Fruit fly (Drosophila melanogaster) whole organism, embryonic: ENCODE data around the gene brn.
A peak's percentile ranks its signal among the peaks of the same experiment; 100 is the strongest.

Source experiments
- CG7987 ChIP-seq: fragments of 200-800 bp; sonication (Bioruptor generic); optimal IDR thresholded peaks from 2 replicates; lab custom pipeline; 2018; ENCODE audit warnings: missing biosample characterization, mild to moderate bottlenecking, missing genetic modification characterization, moderate library complexity
- Sox100B ChIP-seq: fragments of 200-800 bp; sonication (Bioruptor generic); optimal IDR thresholded peaks from 3 replicates; lab custom pipeline; 2018; ENCODE audit warnings: missing biosample characterization, mild to moderate bottlenecking, missing genetic modification characterization
- kni ChIP-seq: fragments of 200-800 bp; sonication (Bioruptor generic); optimal IDR thresholded peaks from 3 replicates; lab custom pipeline; 2017; ENCODE audit warnings: mild to moderate bottlenecking, missing biosample characterization, missing genetic modification reagents, missing genetic modification characterization
- pho ChIP-seq: fragments of 200-800 bp; sonication (Bioruptor generic); optimal IDR thresholded peaks from 2 replicates; lab custom pipeline; 2016; ENCODE audit warnings: missing biosample characterization, missing genetic modification characterization
- slp2 ChIP-seq: fragments of 200-800 bp; sonication (Bioruptor generic); optimal IDR thresholded peaks from 2 replicates; lab custom pipeline; 2016; ENCODE audit warnings: missing biosample characterization, missing genetic modification characterization

DNA sequence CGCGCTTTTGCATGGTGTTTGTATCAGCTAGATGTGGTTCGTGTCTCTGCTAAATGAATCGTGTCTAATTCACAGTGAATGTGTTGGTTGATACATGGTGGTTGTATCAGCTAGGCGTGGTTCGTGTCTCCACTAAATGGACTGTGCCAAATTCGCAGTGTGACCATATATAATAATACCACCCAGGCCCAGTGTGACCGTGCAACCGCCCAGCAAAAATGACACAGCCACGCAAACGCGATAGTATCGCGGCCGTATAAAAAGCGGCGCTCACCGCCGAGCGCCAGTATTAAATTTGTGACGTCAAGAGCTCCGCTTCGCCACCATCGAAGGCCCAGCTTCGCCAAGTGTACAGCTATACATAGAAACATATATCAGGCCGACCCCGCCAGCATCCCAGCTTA lies 1.7 kb downstream of the brn start, which contains the start of gene cib:
- TF ChIP-seq slp2 (no peak), CG7987 (peak; percentile 47), Sox100B (GFP tag; lab: Kevin White, UChicago) (no peak), kni (GFP tag; lab: Kevin White, UChicago) (no peak), pho (GFP tag; lab: Kevin White, UChicago) (no peak)
